Fruit fly (Drosophila melanogaster): ENCODE measurements around the gene CG31207.

The CG31207 gene

dm6 chr3R:21043549-21044118 is 3.2 kb downstream of the CG31207 start, which contains the start of gene CG12278:
TSS of gene CG12278 (plus strand) at chr3R:21044068.
- TF ChIP-seq CG8478 (optimal IDR thresholded peaks at IDR 0.05) (no peak), CTCF (optimal IDR thresholded peaks at IDR 0.05) (no peak)

DNA sequence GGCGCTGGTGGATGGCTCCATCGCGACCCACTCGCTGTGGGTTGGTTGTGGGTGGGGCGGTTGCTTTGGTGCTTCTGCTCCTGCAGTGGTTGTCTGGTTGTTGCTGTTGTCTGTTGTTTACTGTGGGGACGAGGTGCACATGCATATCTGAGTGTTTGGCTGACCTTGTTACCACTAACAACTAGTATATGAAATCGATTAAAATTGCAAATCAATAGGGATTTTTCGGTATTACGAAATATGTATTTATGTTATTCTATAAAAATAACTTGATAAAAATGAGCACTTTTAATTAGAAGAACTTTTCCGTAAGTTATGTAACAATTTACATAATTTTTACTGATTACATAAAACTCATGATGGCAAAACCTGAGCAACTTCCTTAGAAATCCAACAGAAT is 4.4 kb downstream of the CG31207 start, which contains the start of gene Dhc93AB:
Gene Dhc93AB, minus strand, starts transcription at position 101 of the 400 bp plus-strand sequence.
- no peak for TF ChIP-seq CTCF (optimal IDR thresholded peaks at IDR 0.05)

dm6 chr3R:21025508-21025907 is 21.3 kb downstream of the CG31207 start:
- no peak for TF ChIP-seq CG8478 (optimal IDR thresholded peaks at IDR 0.05)
- no peak for TF ChIP-seq CTCF (optimal IDR thresholded peaks at IDR 0.05)

- no peak for TF ChIP-seq CG8478 (optimal IDR thresholded peaks at IDR 0.05)
- TF ChIP-seq CTCF (optimal IDR thresholded peaks at IDR 0.05) = no peak
Measured at dm6 chr3R:21023902-21024541, 22.8 kb downstream of the CG31207 start, which contains the start of gene peg. TSS of gene peg (minus strand) at chr3R:21024163.

DNA sequence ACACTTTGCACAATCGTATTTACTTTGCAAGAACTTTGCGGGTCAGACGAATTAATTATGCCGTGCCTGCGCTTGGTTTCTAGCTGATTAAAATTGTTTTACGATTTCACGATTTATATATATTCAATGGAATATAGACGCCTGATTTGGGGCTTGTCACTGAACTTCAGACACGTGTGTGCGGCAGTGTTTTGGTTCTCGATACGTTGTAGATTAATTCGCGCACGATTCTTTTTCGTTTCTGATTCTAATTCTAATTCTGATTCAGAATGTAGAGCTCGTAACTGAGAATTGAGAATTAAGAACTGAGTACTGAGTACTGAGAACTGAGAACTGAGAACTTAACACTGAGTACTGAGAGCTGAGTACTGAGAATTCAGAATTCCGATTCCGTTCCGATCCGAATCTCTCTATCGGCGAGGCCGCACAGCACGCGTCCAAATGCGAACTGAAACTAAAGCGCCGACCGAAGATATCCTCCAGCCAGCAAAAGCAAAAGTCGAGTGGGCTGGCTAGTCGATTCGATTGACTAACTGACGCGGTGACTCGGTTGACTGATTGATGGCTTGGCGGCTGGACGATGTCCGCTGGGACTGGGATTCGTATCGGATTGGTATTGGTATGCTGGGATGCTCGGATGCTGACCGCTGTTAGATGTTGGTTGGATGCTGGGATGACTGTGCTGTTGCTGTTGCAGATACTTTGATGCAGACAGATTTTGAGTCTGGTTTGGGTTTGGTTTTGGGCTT is 23.9 kb downstream of the CG31207 start:
- TF ChIP-seq CTCF (optimal IDR thresholded peaks at IDR 0.05) = no peak
- no peak for TF ChIP-seq CG8478 (optimal IDR thresholded peaks at IDR 0.05)

DNA sequence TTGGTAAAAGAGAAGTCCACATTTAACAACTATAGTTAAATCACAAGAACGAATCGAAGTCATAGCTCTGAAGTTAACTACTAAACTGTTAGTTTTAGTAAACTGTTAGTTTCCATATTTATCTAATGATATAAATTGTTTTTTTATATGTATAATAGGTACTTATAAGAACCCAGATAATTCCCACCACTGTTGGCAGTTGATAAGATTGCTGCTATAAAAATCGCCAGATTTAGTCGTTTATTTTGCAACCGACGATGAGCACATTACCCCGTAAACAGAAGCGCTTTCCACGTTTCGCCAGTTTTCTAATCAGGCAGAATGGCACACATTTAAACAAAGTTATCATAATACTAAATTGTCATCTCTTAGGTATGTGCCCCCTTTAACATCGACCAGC is 27.8 kb downstream of the CG31207 start:
- TF ChIP-seq CG8478 (optimal IDR thresholded peaks at IDR 0.05) = no peak
- TF ChIP-seq CTCF (optimal IDR thresholded peaks at IDR 0.05) = no peak

DNA sequence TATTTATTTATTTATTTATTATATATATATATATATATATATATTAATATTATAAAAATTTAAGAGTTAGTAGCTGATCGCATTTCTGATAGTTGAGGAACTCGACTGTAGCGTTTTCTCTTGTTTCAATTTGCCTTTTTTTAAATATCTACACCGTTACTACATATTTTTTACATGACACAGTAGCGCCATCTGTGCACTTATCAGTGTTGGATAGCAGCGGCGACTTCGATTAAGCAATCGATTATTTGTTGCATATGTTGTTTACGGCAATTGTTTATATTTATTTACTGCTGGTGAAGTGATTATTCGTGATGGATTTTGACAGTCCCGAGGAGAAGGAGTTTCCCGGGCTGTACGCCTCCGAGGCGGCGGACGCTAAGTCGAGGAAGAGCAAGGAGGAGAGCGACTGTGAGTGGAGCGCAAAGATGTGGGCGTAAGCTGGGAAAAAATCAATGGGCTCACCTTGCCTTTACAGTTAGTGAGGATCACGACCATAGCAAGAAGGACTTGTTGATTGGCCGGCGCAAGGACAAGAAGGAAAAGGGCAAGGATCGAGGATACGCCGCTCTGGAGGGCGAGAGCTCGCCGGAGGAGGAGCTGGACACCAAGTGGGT is 29.3 kb downstream of the CG31207 start, which contains the start of gene Rlip:
Gene Rlip, plus strand, starts transcription at position 221 of the 617 bp plus-strand sequence.
- TF ChIP-seq CG8478 (optimal IDR thresholded peaks at IDR 0.05) (no peak), CTCF (optimal IDR thresholded peaks at IDR 0.05) (peak; percentile 92 to 94)

dm6 chr3R:21015636-21016035 is 31.2 kb downstream of the CG31207 start, which contains the start of gene CG5697:
TSS of gene CG5697 (plus strand) at chr3R:21015949.
- TF ChIP-seq CG8478 (optimal IDR thresholded peaks at IDR 0.05) (no peak), CTCF (optimal IDR thresholded peaks at IDR 0.05) (no peak)

- TF ChIP-seq CG8478 (optimal IDR thresholded peaks at IDR 0.05) (no peak), CTCF (optimal IDR thresholded peaks at IDR 0.05) (no peak)
Measured at dm6 chr3R:21013780-21014179, 33.0 kb downstream of the CG31207 start.

DNA sequence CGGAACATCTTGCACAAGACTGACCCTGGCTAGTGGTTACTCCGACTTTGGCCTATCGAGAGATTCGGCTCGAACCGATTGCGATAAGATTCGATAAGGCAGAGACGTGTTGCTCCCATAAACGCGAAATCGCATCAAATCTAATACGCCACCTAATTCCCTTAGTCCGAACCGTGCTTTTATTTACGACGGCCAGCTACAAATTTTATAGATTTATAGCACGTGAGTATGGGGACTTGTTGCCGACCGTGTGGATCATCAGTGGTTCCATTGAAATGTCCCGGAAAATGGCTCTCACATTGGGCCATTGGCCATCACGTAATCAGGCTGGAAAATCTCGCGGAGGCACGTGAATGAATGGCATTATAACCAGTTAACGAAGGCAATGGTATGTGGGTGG is 39.9 kb downstream of the CG31207 start, which contains the start of gene Alp5:
Gene Alp5, minus strand, starts transcription at position 24 of the 400 bp plus-strand sequence.
- TF ChIP-seq CTCF (optimal IDR thresholded peaks at IDR 0.05) (no peak), CG8478 (optimal IDR thresholded peaks at IDR 0.05) (no peak)

dm6 chr3R:21001123-21001522 is 45.7 kb downstream of the CG31207 start:
- TF ChIP-seq CG8478 (optimal IDR thresholded peaks at IDR 0.05) = no peak
- no peak for TF ChIP-seq CTCF (optimal IDR thresholded peaks at IDR 0.05)

- no peak for TF ChIP-seq CG8478 (optimal IDR thresholded peaks at IDR 0.05)
- no peak for TF ChIP-seq CTCF (optimal IDR thresholded peaks at IDR 0.05)
Measured at dm6 chr3R:20998319-20998718, 48.5 kb downstream of the CG31207 start.

Data from S2 (cell line).